Fruit fly (Drosophila melanogaster) whole organism, embryonic: Measurements from ENCODE around the gene Art8.

ENCODE experiments used
- B-H1 ChIP-seq: fragments of 200-800 bp; sonication (Bioruptor generic); IDR thresholded peaks from 3 replicates; pipeline ENCODE4 v1.3.6; 2022; ENCODE audit warnings: missing biosample characterization, missing genetic modification characterization
- CG13296 ChIP-seq: fragments of 200-800 bp; sonication (Bioruptor generic); optimal IDR thresholded peaks from 3 replicates; lab custom pipeline; 2018; ENCODE audit warnings: missing biosample characterization, mild to moderate bottlenecking, missing genetic modification characterization
- CG14710 ChIP-seq: fragments of 200-800 bp; sonication (Bioruptor generic); optimal IDR thresholded peaks from 3 replicates; lab custom pipeline; 2019; ENCODE audit warnings: missing biosample characterization, mild to moderate bottlenecking, missing genetic modification characterization, moderate library complexity
- CG15696 ChIP-seq: fragments of 200-800 bp; sonication (Bioruptor generic); optimal IDR thresholded peaks from 2 replicates; lab custom pipeline; 2019; ENCODE audit warnings: missing biosample characterization, mild to moderate bottlenecking, missing genetic modification characterization, moderate library complexity
- CG16779 ChIP-seq: fragments of 200-800 bp; sonication (Bioruptor generic); IDR thresholded peaks from 2 replicates; pipeline ENCODE4 v1.3.6; 2022; ENCODE audit warnings: missing biosample characterization, missing genetic modification characterization
- CG17568 ChIP-seq: fragments of 200-800 bp; sonication (Bioruptor generic); optimal IDR thresholded peaks from 2 replicates; lab custom pipeline; 2018; ENCODE audit warnings: missing biosample characterization, mild to moderate bottlenecking, missing genetic modification characterization, moderate library complexity
- CG17912 ChIP-seq: fragments of 200-800 bp; sonication (Bioruptor generic); optimal IDR thresholded peaks from 2 replicates; lab custom pipeline; 2018; ENCODE audit warnings: missing biosample characterization, mild to moderate bottlenecking, missing genetic modification characterization
- CG2199 ChIP-seq: fragments of 200-800 bp; sonication (Bioruptor generic); IDR thresholded peaks from 3 replicates; pipeline ENCODE4 v1.3.6; 2022; ENCODE audit warnings: missing biosample characterization, missing genetic modification characterization
- CG31388 ChIP-seq: fragments of 200-800 bp; sonication (Bioruptor generic); optimal IDR thresholded peaks from 2 replicates; lab custom pipeline; 2016; ENCODE audit warnings: missing biosample characterization, missing genetic modification characterization
- CG3726 ChIP-seq: fragments of 200-800 bp; sonication (Bioruptor generic); IDR thresholded peaks from 3 replicates; pipeline ENCODE4, ENCODE4 v1.3.6; 2022; ENCODE audit warnings: missing biosample characterization, missing genetic modification characterization
- CG4617 ChIP-seq: fragments of 200-800 bp; sonication (Bioruptor generic); optimal IDR thresholded peaks from 3 replicates; lab custom pipeline; 2016; ENCODE audit warnings: missing biosample characterization, missing genetic modification characterization, borderline replicate concordance
- CG4707 ChIP-seq: fragments of 200-800 bp; sonication (Bioruptor generic); optimal IDR thresholded peaks from 2 replicates; lab custom pipeline; 2018; ENCODE audit warnings: missing biosample characterization, mild to moderate bottlenecking, missing genetic modification characterization, moderate library complexity
- CG6683 ChIP-seq: fragments of 200-800 bp; sonication (Bioruptor generic); optimal IDR thresholded peaks from 2 replicates; lab custom pipeline; 2017; ENCODE audit warnings: missing biosample characterization, mild to moderate bottlenecking, missing genetic modification characterization, missing genetic modification reagents
- CG9215 ChIP-seq: fragments of 200-800 bp; sonication (Bioruptor generic); IDR thresholded peaks from 2 replicates; pipeline ENCODE4 v1.3.6; 2022; ENCODE audit warnings: missing biosample characterization, missing genetic modification characterization
- Camta ChIP-seq: fragments of 200-800 bp; sonication (Bioruptor generic); optimal IDR thresholded peaks from 2 replicates; lab custom pipeline; 2016; ENCODE audit warnings: missing biosample characterization, missing genetic modification characterization
- Chrac-16 ChIP-seq: fragments of 200-800 bp; sonication (Bioruptor generic); optimal IDR thresholded peaks from 3 replicates; lab custom pipeline; 2016; ENCODE audit warnings: missing biosample characterization, missing genetic modification characterization
- CrebB ChIP-seq: fragments of 200-800 bp; sonication (Bioruptor generic); optimal IDR thresholded peaks from 3 replicates; lab custom pipeline; 2018; ENCODE audit warnings: missing biosample characterization, mild to moderate bottlenecking, missing genetic modification characterization
- Dad ChIP-seq: fragments of 200-800 bp; sonication (Bioruptor generic); optimal IDR thresholded peaks from 3 replicates; lab custom pipeline; 2016; ENCODE audit warnings: missing biosample characterization, missing genetic modification characterization
- Gug ChIP-seq: fragments of 200-800 bp; sonication (Bioruptor generic); IDR thresholded peaks from 4 replicates; pipeline ENCODE4 v1.3.6; 2022; ENCODE audit warnings: missing biosample characterization, missing genetic modification characterization
- Max ChIP-seq: fragments of 200-800 bp; sonication (Bioruptor generic); optimal IDR thresholded peaks from 2 replicates; lab custom pipeline; 2016; ENCODE audit warnings: missing biosample characterization, mild to moderate bottlenecking, missing genetic modification characterization
- Med ChIP-seq: fragments of 200-800 bp; sonication (Bioruptor generic); peaks from one replicate; lab custom pipeline; 2016; ENCODE audit warnings: missing biosample characterization, missing genetic modification characterization, mild to moderate bottlenecking, inconsistent platforms, moderate library complexity
- NC2α ChIP-seq: fragments of 200-800 bp; sonication (Bioruptor generic); optimal IDR thresholded peaks from 2 replicates; lab custom pipeline; 2016; ENCODE audit warnings: missing biosample characterization, missing genetic modification characterization
- Nf-YB ChIP-seq: fragments of 200-800 bp; sonication (Bioruptor generic); optimal IDR thresholded peaks from 3 replicates; lab custom pipeline; 2019; ENCODE audit warnings: missing biosample characterization, mild to moderate bottlenecking, missing genetic modification characterization, moderate library complexity
- PHDP ChIP-seq: fragments of 200-800 bp; sonication (Bioruptor generic); optimal IDR thresholded peaks from 3 replicates; lab custom pipeline; 2018; ENCODE audit warnings: missing biosample characterization, mild to moderate bottlenecking, missing genetic modification characterization, moderate library complexity
- Pdp1 ChIP-seq, 2 experiments: fragments of 200-800 bp; sonication (Bioruptor generic); optimal IDR thresholded peaks; 3 replicates each; lab custom pipeline; 2016; ENCODE audit warnings: missing biosample characterization in 2 of 2, missing genetic modification characterization in 2 of 2, mild to moderate bottlenecking in 1 of 2, moderate library complexity in 1 of 2
- Rx ChIP-seq: fragments of 200-800 bp; sonication (Bioruptor generic); IDR thresholded peaks from 2 replicates; pipeline ENCODE4 v1.3.6; 2022; ENCODE audit warnings: missing biosample characterization, missing genetic modification characterization
- Sry-δ ChIP-seq: fragments of 200-800 bp; sonication (Bioruptor generic); optimal IDR thresholded peaks from 2 replicates; lab custom pipeline; 2016; ENCODE audit warnings: missing biosample characterization, missing genetic modification characterization
- abd-A ChIP-seq: fragments of 200-800 bp; sonication (Bioruptor generic); optimal IDR thresholded peaks from 3 replicates; lab custom pipeline; 2019; ENCODE audit warnings: missing biosample characterization, mild to moderate bottlenecking, missing genetic modification characterization, moderate library complexity
- ato ChIP-seq: fragments of 200-800 bp; sonication (Bioruptor generic); IDR thresholded peaks from 2 replicates; pipeline ENCODE4 v1.3.6; 2022; ENCODE audit warnings: missing biosample characterization, missing genetic modification characterization; ENCODE audit not compliant: partially characterized antibody
- bsh ChIP-seq, 2 experiments: fragments of 200-800 bp; sonication (Bioruptor generic); optimal IDR thresholded peaks; 2 replicates each; lab custom pipeline; 2017 to 2018; ENCODE audit warnings: mild to moderate bottlenecking in 2 of 2, missing biosample characterization in 2 of 2, missing genetic modification characterization in 2 of 2, moderate library complexity in 1 of 2
- dm ChIP-seq: fragments of 200-800 bp; sonication (Bioruptor generic); optimal IDR thresholded peaks from 3 replicates; lab custom pipeline; 2016; ENCODE audit warnings: missing biosample characterization, missing genetic modification characterization
- fd64A ChIP-seq: fragments of 200-800 bp; sonication (Bioruptor generic); optimal IDR thresholded peaks from 3 replicates; lab custom pipeline; 2018; ENCODE audit warnings: missing biosample characterization, mild to moderate bottlenecking, missing genetic modification characterization
- gfzf ChIP-seq: fragments of 200-800 bp; sonication (Bioruptor generic); optimal IDR thresholded peaks from 2 replicates; lab custom pipeline; 2016; ENCODE audit warnings: missing biosample characterization, mild to moderate bottlenecking, missing genetic modification characterization, moderate library complexity
- insv ChIP-seq, 2 experiments: fragments of 200-800 bp; sonication (Bioruptor generic); optimal IDR thresholded peaks; 3 replicates each; lab custom pipeline; 2016 to 2018; ENCODE audit warnings: missing biosample characterization in 2 of 2, missing genetic modification characterization in 2 of 2
- jigr1 ChIP-seq: fragments of 200-800 bp; sonication (Bioruptor generic); IDR thresholded peaks from 3 replicates; pipeline ENCODE4 v1.3.6; 2022; ENCODE audit warnings: missing biosample characterization, missing genetic modification characterization
- lmd ChIP-seq: fragments of 200-800 bp; sonication (Bioruptor generic); IDR thresholded peaks from 2 replicates; pipeline ENCODE4 v1.3.6; 2022; ENCODE audit warnings: missing biosample characterization, missing genetic modification characterization
- lov ChIP-seq, 2 experiments: fragments of 200-800 bp in 1 of 2; fragments of >200 bp in 1 of 2; sonication (Bioruptor generic) in 1 of 2; IDR thresholded peaks in 1 of 2; optimal IDR thresholded peaks in 1 of 2; 2 replicates in 1 of 2; 3 replicates in 1 of 2; pipeline versions ENCODE4 v1.3.6 to Lab custom; 2017 to 2022; ENCODE audit warnings: missing biosample characterization in 1 of 2, missing genetic modification characterization in 1 of 2
- maf-S ChIP-seq: fragments of 200-800 bp; sonication (Bioruptor generic); optimal IDR thresholded peaks from 2 replicates; lab custom pipeline; 2016; ENCODE audit warnings: missing biosample characterization, missing genetic modification characterization
- nmo ChIP-seq: fragments of 200-800 bp; sonication (Bioruptor generic); optimal IDR thresholded peaks from 2 replicates; lab custom pipeline; 2018; ENCODE audit warnings: missing biosample characterization, mild to moderate bottlenecking, missing genetic modification characterization, moderate library complexity
- phol ChIP-seq: fragments of 200-800 bp; sonication (Bioruptor generic); optimal IDR thresholded peaks from 3 replicates; lab custom pipeline; 2018; ENCODE audit warnings: missing biosample characterization, mild to moderate bottlenecking, missing genetic modification characterization, moderate library complexity
- pum ChIP-seq: fragments of 200-800 bp; sonication (Bioruptor generic); optimal IDR thresholded peaks from 2 replicates; lab custom pipeline; 2016; ENCODE audit warnings: missing biosample characterization, missing genetic modification characterization
- sc ChIP-seq, 3 experiments: fragments of >200 bp in 2 of 3; fragments of 200-800 bp in 1 of 3; sonication (Bioruptor generic) in 1 of 3; optimal IDR thresholded peaks; 2 replicates in 2 of 3; 3 replicates in 1 of 3; lab custom pipeline; 2017; ENCODE audit warnings: mild to moderate bottlenecking in 1 of 3, missing biosample characterization in 1 of 3, missing genetic modification characterization in 1 of 3, missing genetic modification reagents in 1 of 3
- shn ChIP-seq: fragments of 200-800 bp; sonication (Bioruptor generic); optimal IDR thresholded peaks from 3 replicates; lab custom pipeline; 2016; ENCODE audit warnings: missing biosample characterization, missing genetic modification characterization
- sim ChIP-seq: fragments of 200-800 bp; sonication (Bioruptor generic); IDR thresholded peaks from 2 replicates; pipeline ENCODE4 v1.3.6; 2022; ENCODE audit warnings: missing biosample characterization, missing genetic modification characterization
- stwl ChIP-seq: fragments of 200-800 bp; sonication (Bioruptor generic); optimal IDR thresholded peaks from 3 replicates; lab custom pipeline; 2018; ENCODE audit warnings: missing biosample characterization, mild to moderate bottlenecking, missing genetic modification characterization, moderate library complexity
- tap ChIP-seq: fragments of 200-800 bp; optimal IDR thresholded peaks from 3 replicates; lab custom pipeline; 2019; ENCODE audit warnings: missing biosample characterization, mild to moderate bottlenecking, missing genetic modification characterization, moderate library complexity
- tgo ChIP-seq: fragments of 200-800 bp; sonication (Bioruptor generic); IDR thresholded peaks from 3 replicates; pipeline ENCODE4 v1.3.6; 2022; ENCODE audit warnings: missing biosample characterization, missing genetic modification characterization
- toy ChIP-seq: fragments of 200-800 bp; sonication (Bioruptor generic); IDR thresholded peaks from 2 replicates; pipeline ENCODE4 v1.3.6; 2022; ENCODE audit warnings: missing biosample characterization, missing genetic modification characterization
- tx ChIP-seq: fragments of 200-800 bp; sonication (Bioruptor generic); optimal IDR thresholded peaks from 2 replicates; lab custom pipeline; 2016; ENCODE audit warnings: missing biosample characterization, missing genetic modification characterization

Gene Art8

DNA sequence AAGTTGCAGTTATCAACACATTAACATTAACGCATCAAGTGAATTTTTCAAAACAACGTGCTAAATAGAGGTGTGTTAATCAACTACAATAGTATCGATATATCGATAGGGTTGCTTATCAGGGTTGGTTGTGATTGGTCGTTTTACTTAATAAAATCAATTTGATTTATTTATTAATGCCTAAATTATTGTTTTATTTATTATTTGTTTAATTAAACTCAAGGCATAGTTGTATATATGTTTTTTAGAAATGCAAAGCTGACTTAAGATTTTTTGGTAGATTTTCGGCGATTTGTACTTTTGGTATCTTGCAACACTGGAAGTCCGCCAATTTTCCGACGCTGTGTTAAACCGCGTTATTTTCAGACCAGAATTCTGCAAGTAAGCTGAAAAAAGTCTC, at the start of gene Art8, which contains the start of gene dUTPase (continued):
- TF ChIP-seq CrebB (peak; percentile 47), pum (GFP tag; lab: Kevin White, UChicago) (peak; percentile 3), sc (optimal IDR thresholded peaks at IDR 0.05; lab: Kevin White, UChicago) (no peak), sc (GFP tag; optimal IDR thresholded peaks at IDR 0.05; lab: Kevin White, UChicago) (no peak), CG16779 (GFP tag; lab: Robert Waterston, UW) (no peak), stwl (tag; lab: Kevin White, UChicago) (peak; percentile 86), CG13296 (GFP tag; lab: Kevin White, UChicago) (peak; percentile 48), gfzf (GFP tag; lab: Kevin White, UChicago) (peak; percentile 54), tap (tag; lab: Kevin White, UChicago) (no peak), CG17912 (GFP tag; lab: Kevin White, UChicago) (no peak), shn (GFP tag; lab: Kevin White, UChicago) (no peak), abd-A (tag; lab: Kevin White, UChicago) (no peak), Max (GFP tag; lab: Kevin White, UChicago) (peak; percentile 93), CG3726 (GFP tag; lab: Robert Waterston, UW) (no peak), Dad (GFP tag; lab: Kevin White, UChicago) (peak; percentile 51), Med (GFP tag; lab: Kevin White, UChicago) (peak; percentile 80), lov (optimal IDR thresholded peaks at IDR 0.05; lab: Kevin White, UChicago) (no peak), lov (GFP tag; IDR thresholded peaks at IDR 0.05; lab: Robert Waterston, UW) (no peak), toy (GFP tag; lab: Robert Waterston, UW) (no peak), fd64A (no peak), CG2199 (no peak), maf-S (GFP tag; lab: Kevin White, UChicago) (peak; percentile 3), CG17568 (GFP tag; lab: Kevin White, UChicago) (no peak), lmd (GFP tag; lab: Robert Waterston, UW) (peak; percentile 61), nmo (GFP tag; lab: Kevin White, UChicago) (peak; percentile 86), CG6683 (GFP tag; lab: Kevin White, UChicago) (peak; percentile 44), phol (tag; lab: Kevin White, UChicago) (peak; percentile 80), CG9215 (peak; percentile 23; the same call in 1 of the 2 replicates), Nf-YB (GFP tag; lab: Kevin White, UChicago) (peak; percentile 75), insv (GFP tag; optimal IDR thresholded peaks at IDR 0.05; lab: Kevin White, UChicago) (peak in 1 of 2 experiments; percentile 25), PHDP (tag; lab: Kevin White, UChicago) (peak; percentile 78), Gug (GFP tag; lab: Robert Waterston, UW) (0 out of 4 replicates have a peak, but pooled peaks have one; percentile 20), Camta (GFP tag; lab: Kevin White, UChicago) (peak; percentile 15), dm (GFP tag; lab: Kevin White, UChicago) (peak; percentile 63), Chrac-16 (peak; percentile 74), CG14710 (peak; percentile 90), ato (GFP tag; lab: Robert Waterston, UW) (peak; percentile 23; the same call in 1 of the 2 replicates), Rx (no peak), B-H1 (GFP tag; lab: Robert Waterston, UW) (no peak), Sry-δ (GFP tag; lab: Kevin White, UChicago) (peak; percentile 89), NC2α (GFP tag; lab: Kevin White, UChicago) (peak; percentile 8), CG4617 (GFP tag; lab: Kevin White, UChicago) (peak; percentile 80), jigr1 (GFP tag; lab: Robert Waterston, UW) (no peak), CG31388 (GFP tag; lab: Kevin White, UChicago) (no peak), Pdp1 (GFP tag; optimal IDR thresholded peaks at IDR 0.05; lab: Kevin White, UChicago) (peak; percentile 21 to 61), tx (GFP tag; lab: Kevin White, UChicago) (no peak), CG15696 (tag; lab: Kevin White, UChicago) (peak; percentile 60), sim (GFP tag; lab: Robert Waterston, UW) (no peak), tgo (peak; percentile 42), CG4707 (GFP tag; lab: Kevin White, UChicago) (no peak), bsh (GFP tag; optimal IDR thresholded peaks at IDR 0.05; lab: Kevin White, UChicago) (peak in 1 of 2 experiments; percentile 70)
